Worm (Caenorhabditis elegans) whole organism, L4/young adult: ENCODE results near the gene T22E5.6.

Experiments
- dao-5 ChIP-seq: sonication (generic microtip); optimal IDR thresholded peaks from 2 replicates; lab custom pipeline; 2016; ENCODE audit warnings: missing genotype, missing genetic modification characterization, moderate library complexity, missing compliant biosample characterization
- him-1 ChIP-seq: sonication (generic microtip); optimal IDR thresholded peaks from 2 replicates; lab custom pipeline; 2016; ENCODE audit warnings: missing genotype, missing genetic modification reagents, missing genetic modification characterization, missing compliant biosample characterization

DNA sequence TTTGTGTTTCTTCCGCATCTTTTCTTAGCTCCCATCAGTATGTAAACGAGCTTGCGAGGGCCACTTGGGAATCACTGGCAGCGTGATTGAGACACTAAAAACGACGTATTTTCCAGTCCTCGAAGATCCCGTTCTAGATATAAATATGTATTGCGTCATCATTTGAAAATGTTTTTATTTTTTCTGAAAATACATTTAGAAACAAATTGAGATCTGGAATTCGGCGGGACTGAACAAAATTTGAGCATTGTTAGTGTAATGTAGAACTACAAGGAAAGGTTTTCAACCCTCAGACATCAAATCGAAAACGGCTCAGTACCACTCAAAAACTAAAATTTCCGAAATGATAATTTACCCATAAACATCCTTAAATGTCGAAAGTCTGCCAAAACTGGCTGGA lies 2.6 kb downstream of the T22E5.6 start:
- TF ChIP-seq dao-5 (no peak), him-1 (tag; lab: Kevin White, UChicago) (no peak)
